Worm (Caenorhabditis elegans): ENCODE measurements around the gene Y37E11AL.3.

DNA sequence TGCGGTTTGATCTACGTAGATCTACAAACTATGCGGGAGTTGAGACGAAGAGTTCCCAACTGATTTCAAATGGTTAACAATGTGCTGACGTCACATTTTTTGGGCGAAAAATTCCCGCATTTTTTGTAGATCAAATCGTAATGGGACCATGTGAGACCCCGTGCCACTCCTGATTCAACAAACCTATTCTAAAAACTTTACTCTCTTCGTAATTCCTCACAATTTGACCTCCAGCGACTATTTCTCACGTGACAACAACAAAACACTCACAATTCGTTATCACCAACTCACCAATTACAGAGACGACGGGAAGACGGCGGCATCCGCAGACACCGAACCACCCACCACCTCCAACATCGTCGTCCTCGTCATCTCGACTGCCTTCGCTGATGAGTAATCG is 49.0 kb downstream of the Y37E11AL.3 start, which contains the start of gene siah-1:
- TF ChIP-seq unc-62 (GFP tag; optimal IDR thresholded peaks at IDR 0.05) (no peak), nhr-25 (tag; optimal IDR thresholded peaks at IDR 0.05) (no peak), nhr-11 (tag; optimal IDR thresholded peaks at IDR 0.05) (no peak), pha-4 (tag; optimal IDR thresholded peaks at IDR 0.05) (no peak), nhr-23 (tag; optimal IDR thresholded peaks at IDR 0.05) (no peak), pqm-1 (tag; optimal IDR thresholded peaks at IDR 0.05) (peak; percentile 22), ceh-28 (tag; optimal IDR thresholded peaks at IDR 0.05) (no peak), ztf-11 (tag; optimal IDR thresholded peaks at IDR 0.05) (no peak), lsy-12 (tag; optimal IDR thresholded peaks at IDR 0.05) (no peak), jun-1 (tag; optimal IDR thresholded peaks at IDR 0.05) (no peak), ztf-4 (tag; optimal IDR thresholded peaks at IDR 0.05) (no peak), nhr-77 (tag; optimal IDR thresholded peaks at IDR 0.05) (no peak)
